Worm (Caenorhabditis elegans) whole organism, L1 larva: ENCODE measurements around the gene F07G11.2.

Source experiments
- C34B4.2 ChIP-seq: sonication (generic microtip); optimal IDR thresholded peaks from 2 replicates; lab custom pipeline; 2017; ENCODE audit warnings: mild to moderate bottlenecking, missing genetic modification characterization, missing compliant biosample characterization
- aha-1 ChIP-seq: fragments of 150-350 bp; optimal IDR thresholded peaks from 2 replicates; lab custom pipeline; 2014; ENCODE audit warnings: missing biosample characterization, missing genetic modification characterization
- ets-5 ChIP-seq: fragments of 200-800 bp; sonication (Bioruptor generic); IDR thresholded peaks from 2 replicates; pipeline ENCODE4 v1.3.6; 2022; ENCODE audit warnings: missing genetic modification characterization, missing compliant biosample characterization
- fkh-4 ChIP-seq: sonication (generic microtip); optimal IDR thresholded peaks from 2 replicates; lab custom pipeline; 2016; ENCODE audit warnings: missing compliant biosample characterization, missing genetic modification characterization, borderline replicate concordance
- lsy-2 ChIP-seq, 2 experiments: fragments of 150-350 bp; optimal IDR thresholded peaks; 2 replicates each; lab custom pipeline; 2014; ENCODE audit warnings: missing biosample characterization in 2 of 2, missing genetic modification characterization in 2 of 2
- nhr-11 ChIP-seq: fragments of 150-350 bp; optimal IDR thresholded peaks from 2 replicates; lab custom pipeline; 2014; ENCODE audit warnings: missing biosample characterization, missing genetic modification characterization
- nhr-20 ChIP-seq: sonication (generic microtip); optimal IDR thresholded peaks from 2 replicates; lab custom pipeline; 2016; ENCODE audit warnings: mild to moderate bottlenecking, missing genetic modification characterization, missing compliant biosample characterization
- nhr-84 ChIP-seq: sonication (generic microtip); optimal IDR thresholded peaks from 2 replicates; lab custom pipeline; 2017; ENCODE audit warnings: missing biosample characterization, missing genetic modification characterization
- nhr-90 ChIP-seq: sonication (generic microtip); optimal IDR thresholded peaks from 2 replicates; lab custom pipeline; 2016; ENCODE audit warnings: mild to moderate bottlenecking, missing genetic modification characterization, missing compliant biosample characterization; ENCODE audit not compliant: poor library complexity
- rnt-1 ChIP-seq: sonication (generic microtip); optimal IDR thresholded peaks from 2 replicates; lab custom pipeline; 2016; ENCODE audit warnings: mild to moderate bottlenecking, missing genetic modification characterization, moderate library complexity, missing compliant biosample characterization
- skn-1 ChIP-seq: fragments of 150-350 bp; optimal IDR thresholded peaks from 2 replicates; lab custom pipeline; 2014; ENCODE audit warnings: missing biosample characterization, missing genetic modification characterization
- ztf-4 ChIP-seq: fragments of 150-350 bp; optimal IDR thresholded peaks from 2 replicates; lab custom pipeline; 2014; ENCODE audit warnings: missing biosample characterization, missing genetic modification characterization

DNA sequence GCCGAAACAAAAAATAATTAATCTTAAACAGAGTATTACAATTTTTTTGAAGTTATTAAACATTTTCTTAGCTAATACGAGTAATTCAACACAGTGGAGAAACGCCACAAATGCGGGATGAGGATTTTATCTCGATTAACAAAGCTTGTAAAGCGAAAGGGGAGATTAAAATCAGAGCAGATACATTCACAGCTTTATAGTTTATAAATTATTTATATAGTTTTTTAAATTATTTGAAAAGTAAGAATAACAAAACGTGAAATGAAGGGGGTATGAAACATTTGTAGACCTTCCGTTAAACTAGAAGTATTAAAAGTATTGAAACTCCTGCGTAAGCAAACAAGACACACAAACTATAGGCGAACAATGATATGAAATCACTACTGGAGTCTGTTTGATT is 49.5 kb upstream of the F07G11.2 start, which contains the start of gene C05C8.8:
- no peak for TF ChIP-seq nhr-84
- no peak for TF ChIP-seq rnt-1 (tag; lab: Kevin White, UChicago)
- TF ChIP-seq skn-1 (tag; lab: Kevin White, UChicago) = no peak
- TF ChIP-seq nhr-11 (tag; lab: Kevin White, UChicago) = no peak
- no peak for TF ChIP-seq nhr-20 (tag; lab: Kevin White, UChicago)
- no peak for TF ChIP-seq ets-5 (GFP tag; lab: Robert Waterston, UW)
- TF ChIP-seq ztf-4 (tag; lab: Kevin White, UChicago) = no peak
- TF ChIP-seq nhr-90 = no peak
- TF ChIP-seq C34B4.2 (tag; lab: Kevin White, UChicago) = no peak
- TF ChIP-seq aha-1 (tag; lab: Kevin White, UChicago) = no peak
- TF ChIP-seq lsy-2 (tag; optimal IDR thresholded peaks at IDR 0.05; lab: Kevin White, UChicago) = no peak
- TF ChIP-seq fkh-4 = no peak
